Fruit fly (Drosophila melanogaster) whole organism, larva: ENCODE measurements around the gene CG7512.

Experiments used
- noc ChIP-seq: fragments of 200-800 bp; sonication (Bioruptor generic); optimal IDR thresholded peaks from 3 replicates; lab custom pipeline; 2019; ENCODE audit warnings: missing biosample characterization, mild to moderate bottlenecking, missing genetic modification characterization, moderate library complexity

CG7512 gene

DNA sequence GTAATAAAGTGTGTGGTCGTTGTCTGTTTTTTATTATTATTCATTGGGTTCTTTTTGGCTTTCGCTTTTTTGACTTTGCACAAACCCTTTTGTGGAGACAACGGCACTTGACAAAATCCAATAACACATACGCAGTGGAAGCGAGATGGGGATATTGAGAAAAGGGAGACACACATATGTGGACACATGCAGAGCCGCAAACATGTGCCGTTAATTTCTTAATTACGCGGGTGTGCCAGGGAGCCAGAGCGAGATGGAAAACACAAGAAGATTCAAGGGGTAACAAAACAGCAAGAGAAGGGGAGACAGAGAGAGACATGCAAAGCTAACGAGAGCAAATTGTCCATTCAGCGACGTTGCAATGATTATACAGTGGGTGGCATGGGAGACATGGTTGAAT lies 21.0 kb upstream of the CG7512 start:
- TF ChIP-seq noc, result peak; percentile 2

- TF ChIP-seq noc, result no peak
Observed at dm6 chr3L:11493090-11493807, 20.3 kb upstream of the CG7512 start.

- TF ChIP-seq noc, result no peak
Observed at dm6 chr3L:11508337-11508736, 5.2 kb upstream of the CG7512 start, which contains the start of gene CG33500. Gene CG33500, plus strand, starts transcription at chr3L:11508637.

dm6 chr3L:11509294-11509911 lies 4.1 kb upstream of the CG7512 start, which contains the start of the genes Sgs8 and Sgs7:
Gene Sgs8, minus strand, starts transcription at chr3L:11509394.
Gene Sgs7, plus strand, starts transcription at chr3L:11509861.
- no peak for TF ChIP-seq noc

DNA sequence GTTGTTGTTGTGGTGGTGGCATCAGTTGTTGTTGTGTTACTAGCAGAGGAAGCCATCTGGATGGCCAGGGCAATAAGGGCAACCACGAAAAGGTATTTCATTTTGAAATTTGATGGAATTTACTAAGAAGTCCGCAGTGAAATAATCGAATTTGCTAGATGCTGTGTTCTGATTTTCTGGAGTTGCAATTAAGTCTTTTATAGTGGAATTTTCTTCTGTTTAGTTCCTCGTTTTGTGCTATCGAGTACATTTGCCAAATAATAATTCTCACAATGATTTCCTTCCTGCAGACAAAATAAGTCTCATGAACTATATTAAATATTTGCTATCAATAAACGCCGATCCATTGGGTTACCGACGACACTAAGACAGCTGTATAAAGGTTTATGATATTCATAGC lies 3.0 kb upstream of the CG7512 start, which contains the start of gene CG33272:
CG33272 (minus strand) TSS at position 101 of the 400 bp plus-strand sequence.
- no peak for TF ChIP-seq noc

DNA sequence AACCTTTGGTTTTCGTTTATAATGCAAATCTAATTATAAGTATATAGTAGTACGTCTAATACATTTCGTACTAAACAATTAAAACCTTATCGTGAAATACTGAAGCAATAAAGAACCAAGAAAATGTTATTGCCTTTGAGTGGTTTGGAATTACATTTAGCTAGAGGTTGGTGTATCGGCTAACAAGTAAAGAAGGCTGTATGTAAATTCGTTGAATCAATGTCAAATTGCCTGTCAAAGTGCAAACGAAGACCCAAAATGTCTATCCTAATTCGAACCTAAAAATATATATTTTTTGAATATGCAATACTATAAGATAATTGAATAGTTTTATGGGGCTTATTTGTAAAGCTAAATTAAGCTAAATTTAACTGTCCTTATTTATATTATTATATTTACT lies 2.3 kb upstream of the CG7512 start:
- TF ChIP-seq noc, result no peak

DNA sequence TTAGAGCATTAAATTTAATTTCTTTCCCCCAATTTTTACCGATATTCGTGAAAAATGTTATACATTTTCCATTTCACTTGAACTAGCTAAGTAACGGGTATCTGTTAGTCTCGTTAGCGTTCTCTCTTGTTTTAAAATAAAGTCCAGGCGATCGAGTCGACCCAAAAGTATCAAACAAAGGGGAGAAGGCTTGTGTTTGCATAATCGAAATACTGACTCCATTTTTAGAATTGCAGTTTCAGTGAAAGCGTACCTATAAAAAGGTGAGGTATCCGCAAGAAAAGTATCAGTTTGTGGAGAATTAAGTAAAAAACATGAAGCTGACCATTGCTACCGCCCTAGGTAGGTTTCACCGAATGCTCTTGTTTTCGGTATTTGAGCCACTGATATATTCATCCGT lies 1.6 kb upstream of the CG7512 start, which contains the start of gene Sgs3:
Sgs3 (plus strand) TSS at position 301 of the 400 bp plus-strand sequence.
- TF ChIP-seq noc, result no peak

- TF ChIP-seq noc, result peak; percentile 6
Observed at dm6 chr3L:11515349-11516079, 2.0 kb downstream of the CG7512 start.

dm6 chr3L:11516229-11516628 lies 2.7 kb downstream of the CG7512 start:
- no peak for TF ChIP-seq noc

DNA sequence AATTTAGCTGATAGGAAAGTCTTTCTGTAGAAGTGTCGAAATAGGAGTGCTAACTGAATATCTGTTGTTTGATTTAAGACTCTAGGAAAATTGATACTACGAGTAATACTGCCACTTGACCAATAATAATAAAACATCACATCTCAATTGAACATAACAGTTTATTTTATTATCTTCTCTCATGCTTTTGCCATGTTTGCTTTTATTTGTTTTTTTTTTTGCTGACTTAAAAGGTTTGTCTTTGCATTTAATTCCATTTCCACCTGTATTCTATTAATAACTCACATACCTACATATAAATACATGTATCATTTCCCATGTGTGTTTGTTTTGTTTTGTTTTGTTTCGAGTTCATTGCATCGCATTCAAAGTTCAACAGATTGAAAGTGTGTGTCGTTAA lies 9.1 kb downstream of the CG7512 start, which contains the start of the genes CG11714 and Fuca:
CG11714 (minus strand) TSS at position 101 of the 400 bp plus-strand sequence.
Fuca (minus strand) TSS at position 101 of the 400 bp plus-strand sequence.
- TF ChIP-seq noc, result no peak

DNA sequence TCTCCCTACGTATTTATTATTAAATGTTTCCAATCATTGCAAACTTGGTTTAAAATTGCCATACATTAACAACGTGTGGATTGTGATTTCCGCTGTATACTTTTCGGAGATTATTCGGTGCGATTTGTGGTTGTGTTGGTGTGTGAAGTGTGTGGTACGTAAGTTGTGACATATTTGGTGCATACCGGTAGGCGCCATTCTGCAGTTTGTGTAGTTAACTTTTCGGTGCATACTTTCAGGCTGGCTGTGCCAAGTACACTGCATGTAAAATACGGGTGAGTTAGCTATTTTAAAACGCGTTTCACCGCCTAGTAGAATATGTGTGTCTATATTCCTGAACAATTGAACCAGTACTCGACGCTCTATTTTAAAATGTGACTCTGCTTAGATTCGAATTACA lies 9.8 kb downstream of the CG7512 start:
- TF ChIP-seq noc, result no peak

dm6 chr3L:11525765-11526164 lies 12.3 kb downstream of the CG7512 start:
- no peak for TF ChIP-seq noc

DNA sequence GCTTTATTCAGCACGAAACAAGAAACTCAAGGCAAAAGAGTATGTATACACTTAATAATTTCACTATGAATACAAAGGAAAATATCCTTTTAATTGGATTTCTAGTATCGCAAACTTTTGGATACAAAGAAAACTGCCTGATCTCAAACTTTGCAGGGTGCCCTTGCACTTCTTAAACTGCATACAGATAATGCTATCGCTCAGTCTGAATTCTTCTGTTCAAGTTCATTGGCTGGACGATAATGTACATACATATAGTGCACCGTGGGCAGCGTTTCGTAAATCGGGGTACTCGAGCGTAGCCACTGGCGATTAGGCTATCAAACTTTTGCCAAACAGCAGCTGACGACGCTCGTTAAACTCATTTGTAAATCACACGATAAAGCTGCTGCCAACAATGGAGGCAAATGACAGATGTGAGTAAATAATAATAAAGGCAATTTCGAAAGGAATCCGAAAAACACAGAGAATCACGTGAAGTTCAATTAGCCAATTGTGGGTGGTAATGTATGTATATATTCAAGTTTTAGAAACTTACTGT lies 13.2 kb downstream of the CG7512 start:
- TF ChIP-seq noc, result no peak

dm6 chr3L:11528397-11528923 lies 15.0 kb downstream of the CG7512 start:
- no peak for TF ChIP-seq noc

DNA sequence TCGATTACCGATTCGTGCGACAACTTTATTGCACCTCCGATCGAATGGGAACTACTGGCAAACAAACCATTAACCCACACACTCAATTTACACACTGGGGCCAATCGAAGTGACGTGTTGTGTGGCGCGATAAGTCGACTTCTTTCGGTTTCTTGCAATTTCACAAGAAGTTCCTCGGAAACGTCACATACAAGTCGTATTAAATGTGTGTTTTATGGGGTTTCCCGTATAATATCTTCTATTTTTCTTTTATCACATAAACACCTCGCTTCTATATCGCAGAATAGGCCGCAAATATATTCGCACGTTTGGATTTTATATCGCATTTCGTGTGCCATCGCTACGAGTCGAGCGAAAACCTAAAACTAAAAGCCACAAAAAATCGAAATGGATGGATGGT lies 16.2 kb downstream of the CG7512 start:
- no peak for TF ChIP-seq noc

- TF ChIP-seq noc, result no peak
Observed at dm6 chr3L:11530370-11530769, 16.9 kb downstream of the CG7512 start.

dm6 chr3L:11531300-11531699 lies 17.8 kb downstream of the CG7512 start:
- TF ChIP-seq noc, result no peak
